Worm (Caenorhabditis elegans): ENCODE measurements around the gene gipc-2.

DNA sequence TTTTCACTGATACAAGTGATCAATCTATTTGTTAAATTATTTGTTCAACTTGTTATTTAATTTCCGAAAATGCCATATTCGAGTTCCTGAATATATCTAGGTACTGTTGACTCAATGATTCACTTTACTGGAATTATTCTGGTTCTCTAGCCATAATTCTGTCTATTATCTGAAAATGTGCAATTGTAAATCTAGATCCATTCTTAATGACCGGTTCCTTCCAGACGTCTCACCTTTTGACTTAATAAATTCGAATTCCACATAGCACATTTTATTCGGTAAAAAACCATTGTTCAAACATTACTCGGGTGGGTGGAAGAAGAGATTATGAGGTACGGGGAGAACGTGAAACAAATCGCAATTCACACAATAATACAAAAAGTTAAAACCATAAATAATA, 38.0 kb downstream of the gipc-2 start:
- no peak for TF ChIP-seq gmeb-2 (tag; optimal IDR thresholded peaks at IDR 0.05)
- no peak for TF ChIP-seq ama-1 (optimal IDR thresholded peaks at IDR 0.05)
- TF ChIP-seq nfya-1 (tag; optimal IDR thresholded peaks at IDR 0.05): no peak
- no peak for TF ChIP-seq ceh-9 (tag; optimal IDR thresholded peaks at IDR 0.05)
- no peak for TF ChIP-seq madf-2 (tag; optimal IDR thresholded peaks at IDR 0.05)

All from whole organism, late embryonic.